Worm (Caenorhabditis elegans): ENCODE results near the gene cox-14.
A peak's percentile ranks its signal among the peaks of the same experiment; 100 is the strongest.
"Not testable (repeated sequence)": the region's sequence is repeated elsewhere in the genome, so short reads cannot be mapped to it uniquely, and the experiment has no call there.

cox-14 gene

ce11 chrIII:10214540-10214979 is 4.2 kb upstream of the cox-14 start:
- no peak for TF ChIP-seq cog-1 (tag; optimal IDR thresholded peaks at IDR 0.05)
- no peak for TF ChIP-seq med-1 (GFP tag; optimal IDR thresholded peaks at IDR 0.05; ENCODE audit: insufficient read depth)
- no peak for TF ChIP-seq ztf-23 (GFP tag; IDR thresholded peaks at IDR 0.05)
- no peak for TF ChIP-seq ref-1 (GFP tag; conservative IDR thresholded peaks at IDR 0.05)
- no peak for TF ChIP-seq flt-1 (GFP tag; IDR thresholded peaks at IDR 0.05)
- TF ChIP-seq T22C8.4 (GFP tag; IDR thresholded peaks at IDR 0.05), result no peak
- no peak for TF ChIP-seq tab-1 (GFP tag; IDR thresholded peaks at IDR 0.05)
- no peak for TF ChIP-seq klf-2 (GFP tag; conservative IDR thresholded peaks at IDR 0.05)
- no peak for TF ChIP-seq ztf-29 (GFP tag; IDR thresholded peaks at IDR 0.05)

- TF ChIP-seq cog-1 (tag; optimal IDR thresholded peaks at IDR 0.05) (no peak), ztf-29 (GFP tag; IDR thresholded peaks at IDR 0.05) (no peak), ref-1 (GFP tag; conservative IDR thresholded peaks at IDR 0.05) (no peak), med-1 (GFP tag; optimal IDR thresholded peaks at IDR 0.05; ENCODE audit: insufficient read depth) (no peak), klf-2 (GFP tag; conservative IDR thresholded peaks at IDR 0.05) (no peak), flt-1 (GFP tag; IDR thresholded peaks at IDR 0.05) (no peak), ztf-23 (GFP tag; IDR thresholded peaks at IDR 0.05) (no peak), T22C8.4 (GFP tag; IDR thresholded peaks at IDR 0.05) (no peak), tab-1 (GFP tag; IDR thresholded peaks at IDR 0.05) (no peak)
These were observed 2.9 kb upstream of the cox-14 start for ce11 chrIII:10215882-10216281.

- no peak for TF ChIP-seq klf-2 (GFP tag; conservative IDR thresholded peaks at IDR 0.05)
- TF ChIP-seq med-1 (GFP tag; optimal IDR thresholded peaks at IDR 0.05; ENCODE audit: insufficient read depth), result no peak
- TF ChIP-seq ztf-29 (GFP tag; IDR thresholded peaks at IDR 0.05), result no peak
- TF ChIP-seq cog-1 (tag; optimal IDR thresholded peaks at IDR 0.05), result peak; percentile 19
- TF ChIP-seq tab-1 (GFP tag; IDR thresholded peaks at IDR 0.05), result no peak
- no peak for TF ChIP-seq ref-1 (GFP tag; conservative IDR thresholded peaks at IDR 0.05)
- TF ChIP-seq T22C8.4 (GFP tag; IDR thresholded peaks at IDR 0.05), result no peak
- TF ChIP-seq ztf-23 (GFP tag; IDR thresholded peaks at IDR 0.05), result no peak
These were observed 2.0 kb upstream of the cox-14 start, which contains the start of gene cts-1 for ce11 chrIII:10216585-10217278. Gene cts-1 (minus strand): TSS chrIII:10216635.

ce11 chrIII:10221860-10222259 is 3.1 kb downstream of the cox-14 start, which contains the start of gene Y70G10A.4:
Gene Y70G10A.4 (plus strand): TSS chrIII:10222160.
- TF ChIP-seq ref-1 (GFP tag; conservative IDR thresholded peaks at IDR 0.05); ztf-29 (GFP tag; IDR thresholded peaks at IDR 0.05); cog-1 (tag; optimal IDR thresholded peaks at IDR 0.05): not testable (repeated sequence)

- TF ChIP-seq tab-1 (GFP tag; IDR thresholded peaks at IDR 0.05) (no peak), ztf-23 (GFP tag; IDR thresholded peaks at IDR 0.05) (no peak), ref-1 (GFP tag; conservative IDR thresholded peaks at IDR 0.05) (no peak), flt-1 (GFP tag; IDR thresholded peaks at IDR 0.05) (no peak), T22C8.4 (GFP tag; IDR thresholded peaks at IDR 0.05) (no peak), ztf-29 (GFP tag; IDR thresholded peaks at IDR 0.05) (no peak), cog-1 (tag; optimal IDR thresholded peaks at IDR 0.05) (no peak), med-1 (GFP tag; optimal IDR thresholded peaks at IDR 0.05; ENCODE audit: insufficient read depth) (no peak), klf-2 (GFP tag; conservative IDR thresholded peaks at IDR 0.05) (no peak)
These were observed 12.9 kb downstream of the cox-14 start for ce11 chrIII:10231641-10232040.

ce11 chrIII:10233979-10234378 is 15.2 kb downstream of the cox-14 start, which contains the start of gene paml-1:
Gene paml-1 (minus strand): TSS chrIII:10234079.
- no peak for TF ChIP-seq ref-1 (GFP tag; conservative IDR thresholded peaks at IDR 0.05)
- no peak for TF ChIP-seq T22C8.4 (GFP tag; IDR thresholded peaks at IDR 0.05)
- no peak for TF ChIP-seq cog-1 (tag; optimal IDR thresholded peaks at IDR 0.05)
- no peak for TF ChIP-seq tab-1 (GFP tag; IDR thresholded peaks at IDR 0.05)
- TF ChIP-seq ztf-23 (GFP tag; IDR thresholded peaks at IDR 0.05), result no peak
- no peak for TF ChIP-seq flt-1 (GFP tag; IDR thresholded peaks at IDR 0.05)
- TF ChIP-seq med-1 (GFP tag; optimal IDR thresholded peaks at IDR 0.05; ENCODE audit: insufficient read depth), result no peak
- TF ChIP-seq ztf-29 (GFP tag; IDR thresholded peaks at IDR 0.05), result no peak
- TF ChIP-seq klf-2 (GFP tag; conservative IDR thresholded peaks at IDR 0.05), result no peak

- no peak for TF ChIP-seq cog-1 (tag; optimal IDR thresholded peaks at IDR 0.05)
- no peak for TF ChIP-seq klf-2 (GFP tag; conservative IDR thresholded peaks at IDR 0.05)
- TF ChIP-seq ref-1 (GFP tag; conservative IDR thresholded peaks at IDR 0.05), result no peak
- no peak for TF ChIP-seq med-1 (GFP tag; optimal IDR thresholded peaks at IDR 0.05; ENCODE audit: insufficient read depth)
- TF ChIP-seq flt-1 (GFP tag; IDR thresholded peaks at IDR 0.05), result no peak
- TF ChIP-seq ztf-23 (GFP tag; IDR thresholded peaks at IDR 0.05), result no peak
- no peak for TF ChIP-seq tab-1 (GFP tag; IDR thresholded peaks at IDR 0.05)
- no peak for TF ChIP-seq ztf-29 (GFP tag; IDR thresholded peaks at IDR 0.05)
- TF ChIP-seq T22C8.4 (GFP tag; IDR thresholded peaks at IDR 0.05), result no peak
These were observed 17.6 kb downstream of the cox-14 start for ce11 chrIII:10236291-10236871.

- TF ChIP-seq T22C8.4 (GFP tag; IDR thresholded peaks at IDR 0.05) (no peak), ztf-29 (GFP tag; IDR thresholded peaks at IDR 0.05) (no peak), flt-1 (GFP tag; IDR thresholded peaks at IDR 0.05) (no peak), tab-1 (GFP tag; IDR thresholded peaks at IDR 0.05) (no peak), ref-1 (GFP tag; conservative IDR thresholded peaks at IDR 0.05) (no peak), klf-2 (GFP tag; conservative IDR thresholded peaks at IDR 0.05) (no peak), cog-1 (tag; optimal IDR thresholded peaks at IDR 0.05) (no peak), ztf-23 (GFP tag; IDR thresholded peaks at IDR 0.05) (no peak), med-1 (GFP tag; optimal IDR thresholded peaks at IDR 0.05; ENCODE audit: insufficient read depth) (no peak)
These were observed 19.9 kb downstream of the cox-14 start, which contains the start of gene Y70G10A.3 for ce11 chrIII:10238448-10239154. Gene Y70G10A.3 (plus strand): TSS chrIII:10239104.

ce11 chrIII:10240073-10240472 is 21.3 kb downstream of the cox-14 start:
- TF ChIP-seq tab-1 (GFP tag; IDR thresholded peaks at IDR 0.05) (no peak), cog-1 (tag; optimal IDR thresholded peaks at IDR 0.05) (no peak), ztf-23 (GFP tag; IDR thresholded peaks at IDR 0.05) (no peak), ref-1 (GFP tag; conservative IDR thresholded peaks at IDR 0.05) (no peak)
